Worm (Caenorhabditis elegans): Measurements from ENCODE around the gene sri-53.

DNA sequence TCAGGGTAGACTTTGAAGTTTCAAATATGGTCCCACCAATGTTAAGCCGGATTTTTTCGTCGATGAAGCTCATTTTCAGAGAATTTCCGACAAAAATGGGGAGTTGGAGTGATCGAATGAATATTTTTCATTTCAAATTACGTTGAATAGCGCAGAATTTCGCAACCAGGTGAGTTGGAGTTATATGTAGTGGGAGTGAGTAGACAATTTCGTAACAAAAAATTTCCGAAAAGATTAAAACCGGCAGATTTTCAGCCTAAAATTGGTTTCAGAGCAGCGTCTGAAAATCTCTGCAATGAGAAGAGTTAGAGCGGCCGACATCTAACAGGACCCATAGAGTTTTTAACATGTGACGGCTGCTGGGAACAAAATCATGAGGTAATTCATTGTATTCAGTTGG lies 6.3 kb upstream of the sri-53 start, which contains the start of gene sdz-35:
- no peak for TF ChIP-seq nhr-77 (tag; optimal IDR thresholded peaks at IDR 0.05)
- no peak for TF ChIP-seq sem-4 (tag; optimal IDR thresholded peaks at IDR 0.05)
- no peak for TF ChIP-seq ceh-82 (tag; optimal IDR thresholded peaks at IDR 0.05)

Data from whole organism, L2 larva.